Worm (Caenorhabditis elegans) whole organism, L2 larva: ENCODE results near the gene rpt-6.

Experiments
- ama-1 ChIP-seq: fragments of 150-350 bp; optimal IDR thresholded peaks from 2 replicates; lab custom pipeline; 2018; ENCODE audit warnings: inconsistent platforms
- lin-13 ChIP-seq: fragments of 150-350 bp; optimal IDR thresholded peaks from 2 replicates; lab custom pipeline; 2014; ENCODE audit warnings: missing biosample characterization, missing genetic modification reagents, missing genetic modification characterization
- lin-39 ChIP-seq: fragments of 150-350 bp; optimal IDR thresholded peaks from 2 replicates; lab custom pipeline; 2014; ENCODE audit warnings: missing biosample characterization, missing genetic modification reagents, missing genetic modification characterization

DNA sequence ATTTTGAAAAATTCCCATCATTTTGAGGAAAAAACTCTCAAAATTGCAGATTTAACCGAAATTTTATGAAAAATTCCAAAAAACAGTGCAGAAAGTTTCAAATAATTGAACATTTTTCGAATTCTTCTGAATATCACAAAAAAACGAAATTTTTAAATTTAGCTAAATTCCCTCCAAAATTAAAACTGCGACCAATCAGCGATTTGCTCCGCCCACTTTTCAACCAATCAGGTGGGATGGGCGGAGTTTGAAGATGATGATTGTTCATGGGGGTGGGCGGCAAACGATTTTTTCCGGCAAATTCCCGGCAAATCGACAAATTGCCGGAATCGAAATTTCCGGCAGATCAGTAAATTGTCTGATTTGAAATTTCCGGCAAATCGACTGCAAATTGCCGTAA lies 36.0 kb upstream of the rpt-6 start:
- TF ChIP-seq lin-13 (GFP tag; lab: Kevin White, UChicago) (no peak), ama-1 (lab: Kevin White, UChicago) (no peak), lin-39 (tag; lab: Kevin White, UChicago) (no peak)
